Fruit fly (Drosophila melanogaster) whole organism, adult: ENCODE measurements around the gene Bem46.

ENCODE experiments used
- CG11617 ChIP-seq: fragments of 200-800 bp; sonication (Bioruptor generic); optimal IDR thresholded peaks from 2 replicates; lab custom pipeline; 2017; ENCODE audit warnings: mild to moderate bottlenecking, missing biosample characterization, missing genetic modification reagents, missing genetic modification characterization
- CG12768 ChIP-seq: fragments of 200-800 bp; sonication (Bioruptor generic); optimal IDR thresholded peaks from 2 replicates; lab custom pipeline; 2017; ENCODE audit warnings: missing biosample characterization, missing genetic modification characterization, mild to moderate bottlenecking, moderate library complexity, missing genetic modification reagents
- CG14711 ChIP-seq: fragments of 200-800 bp; sonication (Bioruptor generic); optimal IDR thresholded peaks from 2 replicates; lab custom pipeline; 2018; ENCODE audit warnings: missing biosample characterization, mild to moderate bottlenecking, missing genetic modification characterization, moderate library complexity
- CG1620 ChIP-seq: fragments of 200-800 bp; sonication (Bioruptor generic); optimal IDR thresholded peaks from 2 replicates; lab custom pipeline; 2016; ENCODE audit warnings: missing biosample characterization, missing genetic modification characterization
- CG33017 ChIP-seq: fragments of 200-800 bp; sonication (Bioruptor generic); optimal IDR thresholded peaks from 2 replicates; lab custom pipeline; 2018; ENCODE audit warnings: missing biosample characterization, mild to moderate bottlenecking, missing genetic modification characterization, moderate library complexity
- CG5204 ChIP-seq: fragments of 200-800 bp; sonication (Bioruptor generic); optimal IDR thresholded peaks from 2 replicates; lab custom pipeline; 2016; ENCODE audit warnings: missing biosample characterization, missing genetic modification characterization
- CG7045 ChIP-seq: fragments of 200-800 bp; sonication (Bioruptor generic); optimal IDR thresholded peaks from 2 replicates; lab custom pipeline; 2017; ENCODE audit warnings: missing biosample characterization, mild to moderate bottlenecking, missing genetic modification characterization
- CG7101 ChIP-seq: fragments of 200-800 bp; sonication (Bioruptor generic); optimal IDR thresholded peaks from 2 replicates; lab custom pipeline; 2018; ENCODE audit warnings: missing biosample characterization, mild to moderate bottlenecking, missing genetic modification characterization, moderate library complexity
- Clk ChIP-seq: fragments of 200-800 bp; sonication (Bioruptor generic); optimal IDR thresholded peaks from 2 replicates; lab custom pipeline; 2017; ENCODE audit warnings: missing biosample characterization, missing genetic modification characterization
- Crg-1 ChIP-seq: fragments of 200-800 bp; sonication (Bioruptor generic); optimal IDR thresholded peaks from 2 replicates; lab custom pipeline; 2016; ENCODE audit warnings: missing biosample characterization, missing genetic modification characterization
- Hr96 ChIP-seq: fragments of 200-800 bp; sonication (Bioruptor generic); optimal IDR thresholded peaks from 2 replicates; lab custom pipeline; 2016; ENCODE audit warnings: missing biosample characterization, missing genetic modification characterization
- Mnt ChIP-seq: fragments of 200-800 bp; sonication (Bioruptor generic); optimal IDR thresholded peaks from 2 replicates; lab custom pipeline; 2016; ENCODE audit warnings: missing biosample characterization, mild to moderate bottlenecking, missing genetic modification characterization
- bab1 ChIP-seq: fragments of 200-800 bp; sonication (Bioruptor generic); optimal IDR thresholded peaks from 3 replicates; lab custom pipeline; 2019; ENCODE audit warnings: missing biosample characterization, mild to moderate bottlenecking, missing genetic modification characterization, moderate library complexity
- cic ChIP-seq: fragments of 200-800 bp; sonication (Bioruptor generic); optimal IDR thresholded peaks from 2 replicates; lab custom pipeline; 2017; ENCODE audit warnings: missing biosample characterization, mild to moderate bottlenecking, missing genetic modification characterization, moderate library complexity
- cnc ChIP-seq, 2 experiments: fragments of >200 bp; optimal IDR thresholded peaks; 2 replicates each; lab custom pipeline; 2017
- kay ChIP-seq: fragments of 200-800 bp; sonication (Bioruptor generic); peaks from one replicate; lab custom pipeline; 2016; ENCODE audit warnings: missing biosample characterization, missing genetic modification characterization, borderline replicate concordance
- ovo ChIP-seq: fragments of 200-800 bp; sonication (Bioruptor generic); optimal IDR thresholded peaks from 2 replicates; lab custom pipeline; 2016; ENCODE audit warnings: missing biosample characterization, missing genetic modification characterization
- pad ChIP-seq: fragments of 200-800 bp; sonication (Bioruptor generic); optimal IDR thresholded peaks from 3 replicates; lab custom pipeline; 2017; ENCODE audit warnings: missing biosample characterization, missing genetic modification characterization, mild to moderate bottlenecking, moderate library complexity, missing genetic modification reagents
- tj ChIP-seq: fragments of 200-800 bp; sonication (Bioruptor generic); optimal IDR thresholded peaks from 3 replicates; lab custom pipeline; 2017; ENCODE audit warnings: missing biosample characterization, mild to moderate bottlenecking, missing genetic modification characterization, moderate library complexity
- toe ChIP-seq: fragments of 200-800 bp; sonication (Bioruptor generic); optimal IDR thresholded peaks from 2 replicates; lab custom pipeline; 2016; ENCODE audit warnings: missing biosample characterization, missing genetic modification characterization

The Bem46 gene

dm6 chr2L:2954472-2954871 lies 33.4 kb upstream of the Bem46 start, which contains the start of gene Rbp9:
Gene Rbp9, plus strand, starts transcription at chr2L:2954762.
- TF ChIP-seq Mnt (GFP tag; lab: Kevin White, UChicago) (no peak), cnc (optimal IDR thresholded peaks at IDR 0.05; lab: Kevin White, UChicago) (no peak), CG7045 (no peak), toe (GFP tag; lab: Kevin White, UChicago) (no peak), CG7101 (tag; lab: Kevin White, UChicago) (no peak), Clk (GFP tag; lab: Kevin White, UChicago) (no peak), CG12768 (GFP tag; lab: Kevin White, UChicago) (no peak), CG1620 (GFP tag; lab: Kevin White, UChicago) (no peak), cic (no peak), tj (GFP tag; lab: Kevin White, UChicago) (no peak), ovo (no peak), CG5204 (GFP tag; lab: Kevin White, UChicago) (no peak), CG11617 (no peak), bab1 (GFP tag; lab: Kevin White, UChicago) (no peak), CG33017 (tag; lab: Kevin White, UChicago) (no peak), Hr96 (GFP tag; lab: Kevin White, UChicago) (no peak), CG14711 (tag; lab: Kevin White, UChicago) (no peak), pad (GFP tag; lab: Kevin White, UChicago) (no peak), Crg-1 (GFP tag; lab: Kevin White, UChicago) (no peak)

- TF ChIP-seq ovo (no peak), CG12768 (GFP tag; lab: Kevin White, UChicago) (no peak), Hr96 (GFP tag; lab: Kevin White, UChicago) (no peak), CG7101 (tag; lab: Kevin White, UChicago) (no peak)
Measured at dm6 chr2L:2955659-2956058, 32.3 kb upstream of the Bem46 start.

DNA sequence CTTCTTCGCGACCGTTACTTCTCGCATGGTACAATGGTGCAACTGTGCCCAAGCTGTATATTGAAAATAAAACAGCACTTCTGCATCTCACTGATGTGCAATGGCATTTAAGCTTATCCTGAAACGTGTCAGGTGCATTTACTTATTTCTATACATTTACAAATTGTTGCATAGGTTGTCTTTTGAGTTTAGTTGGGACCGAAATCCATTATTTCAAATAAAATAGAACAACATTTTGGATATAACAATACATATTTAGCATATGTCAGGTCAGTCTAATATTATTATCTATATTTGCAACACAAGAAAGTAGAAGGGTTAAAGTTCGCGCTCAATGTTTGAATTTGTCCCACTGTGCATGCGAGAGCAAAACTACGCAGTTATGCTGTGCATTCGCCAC lies 31.6 kb upstream of the Bem46 start:
- TF ChIP-seq cnc (optimal IDR thresholded peaks at IDR 0.05; lab: Kevin White, UChicago) (no peak), CG12768 (GFP tag; lab: Kevin White, UChicago) (peak; percentile 81), tj (GFP tag; lab: Kevin White, UChicago) (peak; percentile 1), Mnt (GFP tag; lab: Kevin White, UChicago) (no peak), pad (GFP tag; lab: Kevin White, UChicago) (peak; percentile 64), CG7101 (tag; lab: Kevin White, UChicago) (peak; percentile 47), kay (GFP tag; lab: Kevin White, UChicago) (peak; percentile 42), Hr96 (GFP tag; lab: Kevin White, UChicago) (peak; percentile 50), CG7045 (peak; percentile 79), CG11617 (peak; percentile 46), CG33017 (tag; lab: Kevin White, UChicago) (peak; percentile 72), CG5204 (GFP tag; lab: Kevin White, UChicago) (peak; percentile 63), Clk (GFP tag; lab: Kevin White, UChicago) (peak; percentile 53), CG1620 (GFP tag; lab: Kevin White, UChicago) (no peak), ovo (no peak), toe (GFP tag; lab: Kevin White, UChicago) (no peak)

DNA sequence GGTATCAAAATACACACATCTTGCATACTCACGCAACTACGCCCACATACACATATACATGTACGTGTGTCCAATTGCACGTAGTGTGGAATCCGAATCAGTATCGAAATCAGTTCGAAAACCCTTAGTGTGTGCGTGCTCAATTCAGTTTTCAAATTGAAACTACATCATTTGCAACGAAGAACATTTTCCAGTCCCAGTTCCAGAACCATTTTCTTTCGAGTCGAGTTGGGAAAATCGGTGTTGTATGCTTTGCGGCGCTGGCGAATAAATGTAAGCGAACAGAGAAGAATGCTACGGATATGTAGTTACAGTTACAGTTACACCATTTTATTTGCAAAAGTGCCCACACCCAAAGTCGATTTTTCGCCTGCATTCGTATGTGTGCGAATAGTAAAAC lies 30.9 kb upstream of the Bem46 start:
- no peak for TF ChIP-seq pad (GFP tag; lab: Kevin White, UChicago)
- TF ChIP-seq ovo: no peak

- TF ChIP-seq CG1620 (GFP tag; lab: Kevin White, UChicago): peak; percentile 60
- peak; percentile 44 for TF ChIP-seq cic
- peak; percentile 82 for TF ChIP-seq CG11617
- peak; percentile 42 for TF ChIP-seq ovo
- TF ChIP-seq CG7045: peak; percentile 89
- peak; percentile 85 for TF ChIP-seq Hr96 (GFP tag; lab: Kevin White, UChicago)
- TF ChIP-seq CG14711 (tag; lab: Kevin White, UChicago): peak; percentile 54
- TF ChIP-seq kay (GFP tag; lab: Kevin White, UChicago): no peak
- peak; percentile 27 for TF ChIP-seq Mnt (GFP tag; lab: Kevin White, UChicago)
- peak; percentile 24 for TF ChIP-seq bab1 (GFP tag; lab: Kevin White, UChicago)
- TF ChIP-seq CG33017 (tag; lab: Kevin White, UChicago): peak; percentile 67
- TF ChIP-seq Crg-1 (GFP tag; lab: Kevin White, UChicago): peak; percentile 35
- TF ChIP-seq CG5204 (GFP tag; lab: Kevin White, UChicago): peak; percentile 89
- TF ChIP-seq tj (GFP tag; lab: Kevin White, UChicago): peak; percentile 33
- TF ChIP-seq pad (GFP tag; lab: Kevin White, UChicago): peak; percentile 71
- peak; percentile 74 for TF ChIP-seq CG7101 (tag; lab: Kevin White, UChicago)
- TF ChIP-seq CG12768 (GFP tag; lab: Kevin White, UChicago): peak; percentile 92
- TF ChIP-seq toe (GFP tag; lab: Kevin White, UChicago): peak; percentile 87
- TF ChIP-seq Clk (GFP tag; lab: Kevin White, UChicago): peak; percentile 74
- TF ChIP-seq cnc (optimal IDR thresholded peaks at IDR 0.05; lab: Kevin White, UChicago): no peak
Measured at dm6 chr2L:2957547-2958174, 30.3 kb upstream of the Bem46 start.

DNA sequence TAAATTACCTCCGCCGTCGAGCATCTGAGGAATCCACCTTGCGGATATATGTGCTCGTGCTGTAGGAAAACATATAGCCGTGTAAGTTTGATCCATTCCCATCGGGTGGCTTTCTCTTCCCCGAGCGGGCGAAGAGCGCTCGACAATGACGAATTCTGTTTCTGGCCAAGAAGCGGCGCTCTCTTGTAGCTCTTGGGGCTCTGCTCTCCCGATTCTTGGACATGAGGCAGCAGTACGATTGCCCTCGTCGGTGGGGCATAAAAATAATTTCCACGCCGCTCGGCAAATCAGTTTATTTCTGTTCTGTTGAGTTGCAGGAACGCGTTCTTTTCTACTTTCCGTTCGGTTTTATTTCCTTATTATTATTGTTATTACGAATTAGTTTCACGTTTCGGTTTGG lies 29.1 kb upstream of the Bem46 start:
- no peak for TF ChIP-seq Mnt (GFP tag; lab: Kevin White, UChicago)
- TF ChIP-seq CG7101 (tag; lab: Kevin White, UChicago): no peak
- no peak for TF ChIP-seq ovo
- no peak for TF ChIP-seq pad (GFP tag; lab: Kevin White, UChicago)
- no peak for TF ChIP-seq tj (GFP tag; lab: Kevin White, UChicago)
- TF ChIP-seq CG1620 (GFP tag; lab: Kevin White, UChicago): no peak
- TF ChIP-seq toe (GFP tag; lab: Kevin White, UChicago): no peak
- TF ChIP-seq CG14711 (tag; lab: Kevin White, UChicago): no peak
- no peak for TF ChIP-seq Crg-1 (GFP tag; lab: Kevin White, UChicago)
- TF ChIP-seq kay (GFP tag; lab: Kevin White, UChicago): no peak
- TF ChIP-seq bab1 (GFP tag; lab: Kevin White, UChicago): no peak
